Worm (Caenorhabditis elegans) whole organism, L2 larva: ENCODE data around the gene C28G1.10.

ENCODE experiments used
- Y55F3AM.14 ChIP-seq: fragments of 200-800 bp; sonication (Bioruptor generic); optimal IDR thresholded peaks from 2 replicates; lab custom pipeline; 2018; ENCODE audit warnings: mild to moderate bottlenecking, missing genetic modification characterization, missing compliant biosample characterization
- alr-1 ChIP-seq: fragments of 150-350 bp; optimal IDR thresholded peaks from 2 replicates; lab custom pipeline; 2014; ENCODE audit warnings: missing biosample characterization, missing genetic modification characterization
- fos-1 ChIP-seq: fragments of 150-350 bp; optimal IDR thresholded peaks from 2 replicates; lab custom pipeline; 2014; ENCODE audit warnings: missing biosample characterization, missing genetic modification characterization
- lsy-2 ChIP-seq, 2 experiments: fragments of 150-350 bp in 1 of 2; sonication (generic microtip) in 1 of 2; optimal IDR thresholded peaks; 2 replicates each; lab custom pipeline; 2014 to 2017; ENCODE audit warnings: missing biosample characterization in 2 of 2, missing genetic modification characterization in 2 of 2
- nhr-11 ChIP-seq: fragments of 150-350 bp; optimal IDR thresholded peaks from 2 replicates; lab custom pipeline; 2014; ENCODE audit warnings: missing biosample characterization, missing genetic modification characterization
- unc-62 ChIP-seq: fragments of 150-350 bp; optimal IDR thresholded peaks from 2 replicates; lab custom pipeline; 2014; ENCODE audit warnings: missing biosample characterization, missing genetic modification reagents, missing genetic modification characterization

The C28G1.10 gene

ce11 chrX:8892808-8893207 lies 45.9 kb downstream of the C28G1.10 start, which contains the start of gene C13E3.1:
C13E3.1 (plus strand) TSS chrX:8893108.
- TF ChIP-seq lsy-2 (tag; optimal IDR thresholded peaks at IDR 0.05; lab: Kevin White, UChicago) (no peak), Y55F3AM.14 (GFP tag; lab: Kevin White, UChicago) (no peak), unc-62 (GFP tag; lab: Kevin White, UChicago) (no peak), nhr-11 (no peak), alr-1 (tag; lab: Kevin White, UChicago) (no peak), fos-1 (tag; lab: Kevin White, UChicago) (no peak)
